Worm (Caenorhabditis elegans) whole organism, early embryonic: ENCODE measurements around the gene tbc-10.

Source experiments
- B0310.2 ChIP-seq: sonication (generic microtip); optimal IDR thresholded peaks from 2 replicates; lab custom pipeline; 2016; ENCODE audit warnings: mild to moderate bottlenecking, missing genetic modification characterization, missing compliant biosample characterization
- F13C5.2 ChIP-seq: sonication (generic microtip); optimal IDR thresholded peaks from 2 replicates; lab custom pipeline; 2017; ENCODE audit warnings: mild to moderate bottlenecking, missing genetic modification characterization, inconsistent platforms, missing compliant biosample characterization
- aly-1 ChIP-seq: sonication (generic microtip); optimal IDR thresholded peaks from 2 replicates; lab custom pipeline; 2016; ENCODE audit warnings: missing genetic modification characterization, missing compliant biosample characterization
- ama-1 ChIP-seq: fragments of 150-350 bp; optimal IDR thresholded peaks from 2 replicates; lab custom pipeline; 2014
- ceh-13 ChIP-seq: fragments of 200-800 bp; sonication (Bioruptor generic); optimal IDR thresholded peaks from 2 replicates; lab custom pipeline; 2018; ENCODE audit warnings: mild to moderate bottlenecking, missing genetic modification characterization, missing compliant biosample characterization
- ceh-36 ChIP-seq: sonication (generic microtip); optimal IDR thresholded peaks from 2 replicates; lab custom pipeline; 2016; ENCODE audit warnings: missing genetic modification characterization, inconsistent platforms, missing compliant biosample characterization
- ets-7 ChIP-seq: sonication (generic microtip); optimal IDR thresholded peaks from 2 replicates; lab custom pipeline; 2016; ENCODE audit warnings: missing genotype, missing genetic modification characterization, missing compliant biosample characterization
- flt-1 ChIP-seq: fragments of 200-800 bp; sonication (Bioruptor generic); IDR thresholded peaks from 2 replicates; pipeline ENCODE4 v1.3.6; 2022; ENCODE audit warnings: missing genetic modification characterization, missing compliant biosample characterization
- hmbx-1 ChIP-seq: sonication (generic microtip); optimal IDR thresholded peaks from 2 replicates; lab custom pipeline; 2016; ENCODE audit warnings: mild to moderate bottlenecking, missing genetic modification characterization, missing compliant biosample characterization
- hmg-4 ChIP-seq: fragments of 200-800 bp; sonication (Bioruptor generic); optimal IDR thresholded peaks from 2 replicates; lab custom pipeline; 2018; ENCODE audit warnings: mild to moderate bottlenecking, missing genetic modification characterization, missing compliant biosample characterization
- hnd-1 ChIP-seq: sonication (generic microtip); optimal IDR thresholded peaks from 2 replicates; lab custom pipeline; 2016; ENCODE audit warnings: missing genetic modification characterization, missing compliant biosample characterization
- pes-1 ChIP-seq: fragments of 200-800 bp; sonication (Bioruptor generic); IDR thresholded peaks from 2 replicates; pipeline ENCODE4 v1.3.6; 2022; ENCODE audit warnings: missing genetic modification reagents, missing genetic modification characterization, missing compliant biosample characterization
- scrt-1 ChIP-seq: fragments of 200-800 bp; sonication (Bioruptor generic); IDR thresholded peaks from 2 replicates; pipeline ENCODE4 v1.3.6; 2022; ENCODE audit warnings: missing genetic modification characterization, missing compliant biosample characterization
- sea-1 ChIP-seq: fragments of 200-800 bp; sonication (Bioruptor generic); conservative IDR thresholded peaks from 2 replicates; pipeline ENCODE4 v1.3.6; 2022; ENCODE audit warnings: missing genetic modification characterization, missing compliant biosample characterization
- tbx-11 ChIP-seq: fragments of 200-800 bp; sonication (Bioruptor generic); IDR thresholded peaks from 2 replicates; pipeline ENCODE4 v1.3.6; 2022; ENCODE audit warnings: missing genetic modification characterization, missing compliant biosample characterization
- tbx-37 ChIP-seq: fragments of 200-800 bp; sonication (Bioruptor generic); conservative IDR thresholded peaks from 2 replicates; pipeline ENCODE4 v1.3.6; 2022; ENCODE audit warnings: missing genetic modification reagents, missing genetic modification characterization, missing compliant biosample characterization
- tra-4 ChIP-seq: sonication (generic microtip); optimal IDR thresholded peaks from 2 replicates; lab custom pipeline; 2017; ENCODE audit warnings: missing genetic modification characterization, missing compliant biosample characterization

Gene tbc-10

DNA sequence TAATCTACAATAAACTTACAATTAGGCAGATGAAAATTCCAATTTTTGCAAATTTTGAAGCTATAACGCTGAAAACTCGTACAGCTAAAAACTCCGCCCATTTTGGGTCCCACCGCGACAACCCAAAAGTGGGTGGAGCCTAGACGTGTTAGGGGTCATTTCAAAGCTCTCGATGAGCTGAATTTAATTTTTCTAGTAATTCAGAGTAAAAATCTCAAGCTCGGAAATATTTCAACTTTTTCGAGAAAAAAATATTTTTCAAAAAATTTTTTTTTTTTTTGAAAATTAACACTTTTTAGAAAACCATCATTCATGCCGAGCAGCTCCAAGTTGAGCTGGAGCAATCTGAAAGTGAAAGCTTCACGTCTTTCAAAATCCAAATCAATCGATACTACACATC is 18.2 kb downstream of the tbc-10 start, which contains the start of gene R06B10.7:
R06B10.7 (minus strand) TSS at position 101 of the 400 bp plus-strand sequence.
- TF ChIP-seq hnd-1 (tag; lab: Kevin White, UChicago) (no peak), hmg-4 (GFP tag; lab: Kevin White, UChicago) (no peak), ets-7 (tag; lab: Kevin White, UChicago) (no peak), F13C5.2 (tag; lab: Kevin White, UChicago) (no peak), tbx-11 (GFP tag; lab: Robert Waterston, UW) (no peak), aly-1 (tag; lab: Kevin White, UChicago) (no peak), ama-1 (lab: Kevin White, UChicago) (no peak)

ce11 chrIII:1002510-1002909 is 19.4 kb downstream of the tbc-10 start, which contains the start of gene clec-150:
TSS of gene clec-150 (plus strand) at chrIII:1002707.
- TF ChIP-seq tbx-11 (GFP tag; lab: Robert Waterston, UW) = no peak
- no peak for TF ChIP-seq hmbx-1
- TF ChIP-seq hmg-4 (GFP tag; lab: Kevin White, UChicago) = no peak

- TF ChIP-seq aly-1 (tag; lab: Kevin White, UChicago) (no peak), ceh-36 (tag; lab: Kevin White, UChicago) (no peak), tbx-37 (GFP tag; lab: Robert Waterston, UW) (no peak), F13C5.2 (tag; lab: Kevin White, UChicago) (no peak), tra-4 (tag; lab: Kevin White, UChicago) (no peak), tbx-11 (GFP tag; lab: Robert Waterston, UW) (no peak), hmbx-1 (no peak), ceh-13 (GFP tag; lab: Kevin White, UChicago) (no peak), scrt-1 (GFP tag; lab: Robert Waterston, UW) (no peak), hnd-1 (tag; lab: Kevin White, UChicago) (no peak), ets-7 (tag; lab: Kevin White, UChicago) (no peak), sea-1 (no peak), flt-1 (GFP tag; lab: Robert Waterston, UW) (no peak), B0310.2 (tag; lab: Kevin White, UChicago) (no peak), pes-1 (GFP tag; lab: Robert Waterston, UW) (no peak)
Observed at ce11 chrIII:1004464-1004863, 21.4 kb downstream of the tbc-10 start.

- TF ChIP-seq aly-1 (tag; lab: Kevin White, UChicago) = no peak
- TF ChIP-seq hmg-4 (GFP tag; lab: Kevin White, UChicago) = no peak
- no peak for TF ChIP-seq tbx-11 (GFP tag; lab: Robert Waterston, UW)
- TF ChIP-seq sea-1 = no peak
- no peak for TF ChIP-seq pes-1 (GFP tag; lab: Robert Waterston, UW)
- TF ChIP-seq ama-1 (lab: Kevin White, UChicago) = no peak
- TF ChIP-seq ets-7 (tag; lab: Kevin White, UChicago) = no peak
- TF ChIP-seq hmbx-1 = no peak
- TF ChIP-seq ceh-13 (GFP tag; lab: Kevin White, UChicago) = no peak
- no peak for TF ChIP-seq F13C5.2 (tag; lab: Kevin White, UChicago)
- TF ChIP-seq hnd-1 (tag; lab: Kevin White, UChicago) = no peak
- no peak for TF ChIP-seq B0310.2 (tag; lab: Kevin White, UChicago)
Observed at ce11 chrIII:1007143-1007905, 24.3 kb downstream of the tbc-10 start.

DNA sequence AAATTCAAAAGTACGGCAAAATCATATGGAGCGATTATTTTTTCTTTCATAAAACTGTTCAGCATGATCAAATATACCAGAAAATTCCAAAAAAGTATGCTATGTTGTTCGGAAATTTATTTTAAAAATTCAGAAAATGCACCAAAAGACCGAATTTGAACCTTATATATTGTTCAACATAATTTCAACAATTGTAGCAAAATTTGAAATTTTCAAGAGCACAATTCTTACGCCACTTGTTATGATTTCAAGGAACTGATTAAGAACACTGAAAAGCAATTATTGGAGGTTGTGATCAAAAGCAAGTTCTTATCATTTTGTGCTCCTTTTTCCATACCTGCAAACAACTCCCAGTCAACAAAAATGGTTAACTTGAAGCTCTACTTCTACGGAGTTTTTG is 25.0 kb downstream of the tbc-10 start, which contains the start of gene clc-27:
clc-27 (plus strand) TSS at position 301 of the 400 bp plus-strand sequence.
- TF ChIP-seq B0310.2 (tag; lab: Kevin White, UChicago) (no peak), hnd-1 (tag; lab: Kevin White, UChicago) (no peak), scrt-1 (GFP tag; lab: Robert Waterston, UW) (no peak), tra-4 (tag; lab: Kevin White, UChicago) (no peak), hmbx-1 (no peak), flt-1 (GFP tag; lab: Robert Waterston, UW) (no peak), tbx-11 (GFP tag; lab: Robert Waterston, UW) (no peak), ceh-36 (tag; lab: Kevin White, UChicago) (no peak), pes-1 (GFP tag; lab: Robert Waterston, UW) (no peak), hmg-4 (GFP tag; lab: Kevin White, UChicago) (no peak), ceh-13 (GFP tag; lab: Kevin White, UChicago) (no peak), aly-1 (tag; lab: Kevin White, UChicago) (no peak), ets-7 (tag; lab: Kevin White, UChicago) (no peak), tbx-37 (GFP tag; lab: Robert Waterston, UW) (no peak), ama-1 (lab: Kevin White, UChicago) (no peak), F13C5.2 (tag; lab: Kevin White, UChicago) (no peak), sea-1 (no peak)

DNA sequence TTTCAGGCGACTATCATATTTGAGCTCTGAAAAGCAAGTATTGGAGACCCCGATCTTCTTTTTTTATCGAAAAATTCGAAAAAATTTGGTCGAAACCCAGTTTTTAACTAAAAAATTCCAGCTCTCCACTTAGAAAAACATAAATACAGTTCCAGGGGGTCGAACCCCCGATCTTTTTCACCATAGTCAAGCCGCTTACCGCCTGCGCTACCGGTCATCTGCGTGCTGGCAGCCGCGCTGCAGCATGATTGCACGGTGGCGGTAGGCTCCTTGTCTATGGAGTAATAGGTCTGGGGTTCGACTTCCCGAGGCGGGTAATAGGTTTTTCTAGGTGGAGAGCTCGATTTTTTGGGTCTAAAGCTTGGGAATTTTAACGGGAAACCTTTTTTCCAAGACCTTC is 26.7 kb downstream of the tbc-10 start, which contains the start of gene clc-24:
clc-24 (plus strand) TSS at position 263 of the 400 bp plus-strand sequence.
- TF ChIP-seq tbx-37 (GFP tag; lab: Robert Waterston, UW) (no peak), ceh-13 (GFP tag; lab: Kevin White, UChicago) (no peak), hnd-1 (tag; lab: Kevin White, UChicago) (no peak), scrt-1 (GFP tag; lab: Robert Waterston, UW) (no peak), tbx-11 (GFP tag; lab: Robert Waterston, UW) (no peak), hmg-4 (GFP tag; lab: Kevin White, UChicago) (no peak), F13C5.2 (tag; lab: Kevin White, UChicago) (no peak), ets-7 (tag; lab: Kevin White, UChicago) (no peak), hmbx-1 (no peak), pes-1 (GFP tag; lab: Robert Waterston, UW) (no peak), B0310.2 (tag; lab: Kevin White, UChicago) (no peak), ama-1 (lab: Kevin White, UChicago) (no peak), ceh-36 (tag; lab: Kevin White, UChicago) (no peak), aly-1 (tag; lab: Kevin White, UChicago) (no peak), tra-4 (tag; lab: Kevin White, UChicago) (no peak), flt-1 (GFP tag; lab: Robert Waterston, UW) (no peak), sea-1 (no peak)
